Fruit fly (Drosophila melanogaster): Measurements from ENCODE around the gene CG31710.

DNA sequence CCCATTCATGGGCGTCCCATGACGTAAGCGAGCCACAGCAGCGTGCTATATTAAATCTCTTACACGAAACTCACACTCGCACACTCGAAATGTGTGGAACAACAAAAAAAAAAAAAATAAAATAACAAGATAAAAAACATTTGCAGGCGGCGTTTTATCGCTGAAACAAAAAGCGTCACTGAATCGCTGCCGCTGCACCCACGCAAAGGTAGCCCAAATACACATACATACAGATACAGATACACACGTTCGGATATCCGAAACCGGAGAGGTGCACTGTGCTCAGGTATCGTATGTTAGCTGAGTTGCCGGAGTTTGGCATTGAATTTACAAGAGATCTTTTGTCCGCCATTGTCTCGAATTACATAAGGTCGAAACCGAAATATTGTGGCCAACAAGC is 19.8 kb downstream of the CG31710 start:
- TF ChIP-seq usp (GFP tag; optimal IDR thresholded peaks at IDR 0.05) (no peak), tai (GFP tag; optimal IDR thresholded peaks at IDR 0.05) (no peak), Sp1 (GFP tag; optimal IDR thresholded peaks at IDR 0.05) (no peak), lola (GFP tag; optimal IDR thresholded peaks at IDR 0.05) (no peak), psq (GFP tag; optimal IDR thresholded peaks at IDR 0.05) (no peak), sv (GFP tag; optimal IDR thresholded peaks at IDR 0.05) (no peak), OdsH (GFP tag; optimal IDR thresholded peaks at IDR 0.05) (no peak), Dfd (GFP tag; optimal IDR thresholded peaks at IDR 0.05) (no peak), Dif (GFP tag; optimal IDR thresholded peaks at IDR 0.05; ENCODE audit: partially characterized antibody) (no peak), Jra (GFP tag; optimal IDR thresholded peaks at IDR 0.05) (no peak), h (GFP tag; optimal IDR thresholded peaks at IDR 0.05) (no peak), Myc (optimal IDR thresholded peaks at IDR 0.05) (no peak), fru (GFP tag; optimal IDR thresholded peaks at IDR 0.05) (no peak)

Data from whole organism, wandering third instar larva.